Worm (Caenorhabditis elegans): Measurements from ENCODE around the gene F11C1.4.

- TF ChIP-seq ceh-82 (tag; optimal IDR thresholded peaks at IDR 0.05) (no peak), unc-62 (GFP tag; optimal IDR thresholded peaks at IDR 0.05 in 1 of 2) (peak in 1 of 2 experiments; percentile 11), unc-62 (tag; optimal IDR thresholded peaks at IDR 0.05) (no peak), F10B5.3 (tag; optimal IDR thresholded peaks at IDR 0.05) (no peak), F49E8.2 (tag; optimal IDR thresholded peaks at IDR 0.05; ENCODE audit: borderline replicate concordance) (no peak), unc-39 (tag; optimal IDR thresholded peaks at IDR 0.05) (no peak), aly-2 (tag; optimal IDR thresholded peaks at IDR 0.05) (no peak), tra-1 (GFP tag; IDR thresholded peaks at IDR 0.05) (no peak), hif-1 (tag; optimal IDR thresholded peaks at IDR 0.05) (no peak)
Measured at ce11 chrX:12979747-12980146, 2.9 kb downstream of the F11C1.4 start.
